Fruit fly (Drosophila melanogaster) whole organism, wandering third instar larva: ENCODE measurements around the gene PICK1.
A peak's percentile ranks its signal among the peaks of the same experiment; 100 is the strongest.

ENCODE experiments used
- CG32264 ChIP-seq: fragments of 200-800 bp; sonication (Bioruptor generic); optimal IDR thresholded peaks from 2 replicates; lab custom pipeline; 2016; ENCODE audit warnings: missing biosample characterization, missing genetic modification characterization
- Dfd ChIP-seq: fragments of >200 bp; optimal IDR thresholded peaks from 2 replicates; lab custom pipeline; 2017; ENCODE audit warnings: missing biosample characterization, missing genetic modification characterization
- Dif ChIP-seq: fragments of 200-275, 200-300 bp; sonication (Bioruptor generic); optimal IDR thresholded peaks from 2 replicates; lab custom pipeline; 2018; ENCODE audit warnings: missing biosample characterization, missing genetic modification characterization; ENCODE audit not compliant: partially characterized antibody
- HLH106 ChIP-seq: fragments of 200-800 bp; optimal IDR thresholded peaks from 3 replicates; lab custom pipeline; 2019; ENCODE audit warnings: missing biosample characterization, mild to moderate bottlenecking, missing genetic modification characterization, moderate library complexity
- Hnf4 ChIP-seq: fragments of 200-800 bp; sonication (Bioruptor generic); optimal IDR thresholded peaks from 2 replicates; lab custom pipeline; 2016; ENCODE audit warnings: missing biosample characterization, mild to moderate bottlenecking, missing genetic modification characterization
- Hr78 ChIP-seq: fragments of >200 bp; optimal IDR thresholded peaks from 2 replicates; lab custom pipeline; 2017; ENCODE audit warnings: missing biosample characterization, missing genetic modification characterization
- Hr83 ChIP-seq: fragments of 200-300 bp; sonication (Bioruptor generic); optimal IDR thresholded peaks from 2 replicates; lab custom pipeline; 2016; ENCODE audit warnings: missing biosample characterization, mild to moderate bottlenecking, missing genetic modification characterization, moderate library complexity; ENCODE audit not compliant: poor library complexity, severe bottlenecking
- Jra ChIP-seq: sonication (Bioruptor generic); optimal IDR thresholded peaks from 2 replicates; lab custom pipeline; 2016; ENCODE audit warnings: missing biosample characterization, missing genetic modification characterization
- Mio ChIP-seq: sonication (Bioruptor generic); optimal IDR thresholded peaks from 2 replicates; lab custom pipeline; 2016; ENCODE audit warnings: missing biosample characterization, missing genetic modification characterization
- Myc ChIP-seq: fragments of >200 bp; optimal IDR thresholded peaks from 2 replicates; lab custom pipeline; 2017
- OdsH ChIP-seq: fragments of 200-800 bp; sonication (Bioruptor generic); optimal IDR thresholded peaks from 2 replicates; lab custom pipeline; 2016; ENCODE audit warnings: missing biosample characterization, mild to moderate bottlenecking, missing genetic modification characterization
- Rel ChIP-seq, 2 experiments: fragments of 200-800 bp; sonication (Bioruptor generic) in 1 of 2; optimal IDR thresholded peaks; 2 replicates in 1 of 2; 3 replicates in 1 of 2; lab custom pipeline; 2016 to 2019; ENCODE audit warnings: mild to moderate bottlenecking in 2 of 2, missing biosample characterization in 2 of 2, missing genetic modification characterization in 2 of 2, moderate library complexity in 1 of 2
- Sp1 ChIP-seq: fragments of 200-800 bp; sonication (Bioruptor generic); optimal IDR thresholded peaks from 3 replicates; lab custom pipeline; 2019; ENCODE audit warnings: missing biosample characterization, mild to moderate bottlenecking, missing genetic modification characterization, moderate library complexity
- Vsx2 ChIP-seq: fragments of 200-300, 225-300 bp; sonication (Bioruptor generic); optimal IDR thresholded peaks from 2 replicates; lab custom pipeline; 2018; ENCODE audit warnings: missing biosample characterization, missing genetic modification characterization; ENCODE audit not compliant: partially characterized antibody
- dl ChIP-seq, 2 experiments: fragments of 175-275, 200-275 bp in 1 of 2; fragments of 200-275 bp in 1 of 2; sonication (Bioruptor generic); optimal IDR thresholded peaks; lab custom pipeline; 2018; ENCODE audit warnings: mild to moderate bottlenecking in 2 of 2, missing biosample characterization in 2 of 2, missing genetic modification characterization in 2 of 2, moderate library complexity in 2 of 2; ENCODE audit not compliant: partially characterized antibody in 2 of 2, insufficient read depth in 1 of 2
- foxo ChIP-seq, 2 experiments: fragments of 200-800 bp; sonication (Bioruptor generic); optimal IDR thresholded peaks; 2 replicates in 1 of 2; 3 replicates in 1 of 2; lab custom pipeline; 2016 to 2017; ENCODE audit warnings: missing biosample characterization in 2 of 2, missing genetic modification characterization in 2 of 2
- fru ChIP-seq: fragments of 200-800 bp; sonication (Bioruptor generic); optimal IDR thresholded peaks from 3 replicates; lab custom pipeline; 2016; ENCODE audit warnings: missing biosample characterization, mild to moderate bottlenecking, missing genetic modification characterization
- h ChIP-seq: fragments of 200-800 bp; sonication (Bioruptor generic); optimal IDR thresholded peaks from 3 replicates; lab custom pipeline; 2016; ENCODE audit warnings: missing biosample characterization, mild to moderate bottlenecking, missing genetic modification characterization
- jim ChIP-seq: fragments of 175-275, 200-325 bp; sonication (Bioruptor generic); optimal IDR thresholded peaks from 2 replicates; lab custom pipeline; 2016; ENCODE audit warnings: missing biosample characterization, mild to moderate bottlenecking, missing genetic modification characterization
- lola ChIP-seq: fragments of >200 bp; optimal IDR thresholded peaks from 2 replicates; lab custom pipeline; 2017; ENCODE audit warnings: missing biosample characterization, missing genetic modification characterization
- pan ChIP-seq: fragments of >200 bp; optimal IDR thresholded peaks from 2 replicates; lab custom pipeline; 2017
- rgr ChIP-seq: fragments of 200-800 bp; sonication (Bioruptor generic); optimal IDR thresholded peaks from 3 replicates; lab custom pipeline; 2016; ENCODE audit warnings: missing biosample characterization, mild to moderate bottlenecking, missing genetic modification characterization
- sage ChIP-seq: fragments of 200-800 bp; sonication (Bioruptor generic); optimal IDR thresholded peaks from 2 replicates; lab custom pipeline; 2016; ENCODE audit warnings: missing biosample characterization, mild to moderate bottlenecking, missing genetic modification characterization
- sv ChIP-seq: fragments of 200-800 bp; sonication (Bioruptor generic); optimal IDR thresholded peaks from 3 replicates; lab custom pipeline; 2016; ENCODE audit warnings: missing biosample characterization, missing genetic modification characterization
- tai ChIP-seq: sonication (Bioruptor generic); optimal IDR thresholded peaks from 2 replicates; lab custom pipeline; 2016; ENCODE audit warnings: missing biosample characterization, missing genetic modification characterization
- woc ChIP-seq: sonication (Bioruptor generic); optimal IDR thresholded peaks from 2 replicates; lab custom pipeline; 2016; ENCODE audit warnings: missing biosample characterization, mild to moderate bottlenecking, missing genetic modification characterization

The PICK1 gene

dm6 chr2L:12694823-12695420 is at the start of gene PICK1, which contains the start of gene IFT43:
Gene PICK1 (plus strand): TSS chr2L:12695033.
Gene IFT43 (minus strand): TSS chr2L:12694988.
- TF ChIP-seq Hr83 (GFP tag; lab: Kevin White, UChicago) (peak; percentile 16), pan (no peak), Hnf4 (GFP tag; lab: Kevin White, UChicago) (no peak), sage (GFP tag; lab: Kevin White, UChicago) (no peak), Jra (GFP tag; lab: Kevin White, UChicago) (no peak)

- TF ChIP-seq HLH106 (tag; lab: Kevin White, UChicago) (peak; percentile 10), sv (GFP tag; lab: Kevin White, UChicago) (no peak)
Observed at dm6 chr2L:12646256-12646655, 48.6 kb upstream of the PICK1 start, which contains the start of gene Ref2. Gene Ref2 (minus strand): TSS chr2L:12646356.

- TF ChIP-seq Sp1 (GFP tag; lab: Kevin White, UChicago) = no peak
- TF ChIP-seq tai (GFP tag; lab: Kevin White, UChicago) = no peak
- TF ChIP-seq Vsx2 = no peak
- TF ChIP-seq fru = no peak
- no peak for TF ChIP-seq woc (GFP tag; lab: Kevin White, UChicago)
Observed at dm6 chr2L:12651040-12651439, 43.8 kb upstream of the PICK1 start.

- TF ChIP-seq Dif (GFP tag; lab: Kevin White, UChicago) (peak; percentile 79), dl (GFP tag; optimal IDR thresholded peaks at IDR 0.05; lab: Kevin White, UChicago; ENCODE audit: insufficient read depth in 1 of 2, partially characterized antibody in 2 of 2) (peak; percentile 72 to 81), Hr78 (no peak)
- TF ChIP-seq, all 38 proteins: peak for 2
Observed at dm6 chr2L:12655731-12656326, 39.0 kb upstream of the PICK1 start.

- TF ChIP-seq Dfd (GFP tag; lab: Kevin White, UChicago) = no peak
- no peak for TF ChIP-seq CG32264 (GFP tag; lab: Kevin White, UChicago)
- TF ChIP-seq sv (GFP tag; lab: Kevin White, UChicago) = no peak
- no peak for TF ChIP-seq fru
- TF ChIP-seq foxo (GFP tag; optimal IDR thresholded peaks at IDR 0.05; lab: Kevin White, UChicago) = no peak
- TF ChIP-seq Hnf4 (GFP tag; lab: Kevin White, UChicago) = no peak
- TF ChIP-seq lola (GFP tag; lab: Kevin White, UChicago) = no peak
- no peak for TF ChIP-seq Mio (GFP tag; lab: Kevin White, UChicago)
- no peak for TF ChIP-seq jim
- TF ChIP-seq HLH106 (tag; lab: Kevin White, UChicago) = no peak
- no peak for TF ChIP-seq woc (GFP tag; lab: Kevin White, UChicago)
- TF ChIP-seq, all 38 proteins: peak for 0
Observed at dm6 chr2L:12656865-12657264, 38.0 kb upstream of the PICK1 start, which contains the start of gene pdm2. Gene pdm2 (plus strand): TSS chr2L:12657165.

- TF ChIP-seq OdsH (GFP tag; lab: Kevin White, UChicago) = no peak
- TF ChIP-seq Myc (lab: Kevin White, UChicago) = no peak
- TF ChIP-seq foxo (GFP tag; optimal IDR thresholded peaks at IDR 0.05; lab: Kevin White, UChicago) = no peak
- no peak for TF ChIP-seq Rel (GFP tag; optimal IDR thresholded peaks at IDR 0.05; lab: Kevin White, UChicago)
- TF ChIP-seq Rel (tag; optimal IDR thresholded peaks at IDR 0.05; lab: Kevin White, UChicago) = no peak
- no peak for TF ChIP-seq Sp1 (GFP tag; lab: Kevin White, UChicago)
- no peak for TF ChIP-seq sv (GFP tag; lab: Kevin White, UChicago)
- no peak for TF ChIP-seq h (GFP tag; lab: Kevin White, UChicago)
- TF ChIP-seq Dfd (GFP tag; lab: Kevin White, UChicago) = no peak
- TF ChIP-seq rgr (GFP tag; lab: Kevin White, UChicago) = no peak
Observed at dm6 chr2L:12657337-12657736, 37.5 kb upstream of the PICK1 start.
